Fruit fly (Drosophila melanogaster): ENCODE data around the gene Edem2.

Gene Edem2

DNA sequence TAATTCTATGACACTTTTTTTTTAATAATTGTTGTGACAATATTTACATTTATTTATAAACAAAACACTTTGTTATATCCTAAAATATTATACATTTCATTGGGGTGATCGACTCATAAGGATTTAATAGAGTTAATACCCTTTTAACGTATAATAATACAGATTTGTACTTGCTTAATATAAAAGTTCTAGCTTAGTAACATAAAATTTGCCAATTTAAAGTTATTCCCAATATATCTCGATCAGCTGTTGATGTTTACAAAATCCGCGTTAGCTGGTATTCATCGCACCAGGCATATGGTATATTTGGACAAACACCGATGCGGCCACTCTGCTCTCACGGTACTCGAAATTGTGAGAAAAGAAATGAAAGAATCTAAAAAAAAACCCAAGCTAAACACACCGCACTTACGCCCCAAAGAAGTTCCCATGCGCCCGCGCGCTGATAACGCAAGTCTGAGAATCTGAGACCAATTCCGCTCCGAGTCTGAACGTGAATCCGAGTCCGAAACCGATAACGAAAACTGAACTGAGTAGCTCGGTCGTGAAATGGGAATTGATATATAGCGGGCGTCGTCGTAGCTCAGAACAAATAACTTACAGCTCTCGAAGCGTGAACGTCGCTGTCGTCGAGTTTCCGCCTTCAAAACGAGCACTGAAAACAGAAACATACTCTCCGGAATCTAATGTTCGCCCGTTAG lies 11.6 kb downstream of the Edem2 start, which contains the start of gene Pect (continued):
- peak; percentile 43 for TF ChIP-seq CG1602 (GFP tag; optimal IDR thresholded peaks at IDR 0.05)
- TF ChIP-seq CG2120 (GFP tag; optimal IDR thresholded peaks at IDR 0.05): no peak
- peak; percentile 34 for TF ChIP-seq HmgD (GFP tag; optimal IDR thresholded peaks at IDR 0.05)
- TF ChIP-seq CG16813 (GFP tag; IDR thresholded peaks at IDR 0.05; ENCODE audit: partially characterized antibody): peak; percentile 53
- TF ChIP-seq BtbVII (GFP tag; optimal IDR thresholded peaks at IDR 0.05): peak; percentile 4
- TF ChIP-seq CG13775 (GFP tag; optimal IDR thresholded peaks at IDR 0.05): peak; percentile 52
- no peak for TF ChIP-seq ab (GFP tag; optimal IDR thresholded peaks at IDR 0.05)
- TF ChIP-seq Dek (tag; optimal IDR thresholded peaks at IDR 0.05): peak; percentile 58

- TF ChIP-seq Hmx (GFP tag; optimal IDR thresholded peaks at IDR 0.05): no peak
- no peak for TF ChIP-seq CG6175 (GFP tag; IDR thresholded peaks at IDR 0.05)
- TF ChIP-seq CG31388 (GFP tag; optimal IDR thresholded peaks at IDR 0.05): no peak
- TF ChIP-seq HmgZ (tag; optimal IDR thresholded peaks at IDR 0.05): no peak
- no peak for TF ChIP-seq CG10431 (GFP tag; optimal IDR thresholded peaks at IDR 0.05)
- peak; percentile 34 for TF ChIP-seq Med (GFP tag)
- no peak for TF ChIP-seq CG2875 (GFP tag; optimal IDR thresholded peaks at IDR 0.05)
- no peak for TF ChIP-seq CG10565 (GFP tag; optimal IDR thresholded peaks at IDR 0.05)
- TF ChIP-seq CG18262 (tag; optimal IDR thresholded peaks at IDR 0.05): no peak
- TF ChIP-seq pum (GFP tag; optimal IDR thresholded peaks at IDR 0.05): no peak
- TF ChIP-seq CG16863 (GFP tag; optimal IDR thresholded peaks at IDR 0.05): no peak
- no peak for TF ChIP-seq CG8388 (GFP tag; optimal IDR thresholded peaks at IDR 0.05)
- no peak for TF ChIP-seq B-H2 (GFP tag; optimal IDR thresholded peaks at IDR 0.05)
- no peak for TF ChIP-seq CG11093 (GFP tag; IDR thresholded peaks at IDR 0.05)
- no peak for TF ChIP-seq CG11696 (GFP tag; IDR thresholded peaks at IDR 0.05)
- TF ChIP-seq ara (GFP tag; IDR thresholded peaks at IDR 0.05): no peak
- TF ChIP-seq ac (GFP tag; optimal IDR thresholded peaks at IDR 0.05): no peak
- TF ChIP-seq chm (GFP tag; IDR thresholded peaks at IDR 0.05): peak; percentile 51; the same call in 1 of the 2 replicates
- no peak for TF ChIP-seq CG4730 (GFP tag; IDR thresholded peaks at IDR 0.05)
- TF ChIP-seq CG33557 (GFP tag; optimal IDR thresholded peaks at IDR 0.05): no peak
- no peak for TF ChIP-seq CHES-1-like (GFP tag; optimal IDR thresholded peaks at IDR 0.05)
- no peak for TF ChIP-seq CG8359 (GFP tag; optimal IDR thresholded peaks at IDR 0.05; ENCODE audit: borderline replicate concordance)
- peak in 1 of 2 experiments; percentile 76 for TF ChIP-seq Pdp1 (GFP tag; optimal IDR thresholded peaks at IDR 0.05)
- no peak for TF ChIP-seq CG10209 (GFP tag; optimal IDR thresholded peaks at IDR 0.05)
- TF ChIP-seq CTCF (GFP tag; optimal IDR thresholded peaks at IDR 0.05): no peak
- no peak for TF ChIP-seq bowl (GFP tag; IDR thresholded peaks at IDR 0.05)
- peak; percentile 13 for TF ChIP-seq CG6854 (GFP tag; optimal IDR thresholded peaks at IDR 0.05)
- no peak for TF ChIP-seq repo (GFP tag; optimal IDR thresholded peaks at IDR 0.05)
- no peak for TF ChIP-seq wdn (GFP tag; IDR thresholded peaks at IDR 0.05)
- TF ChIP-seq amos (GFP tag; IDR thresholded peaks at IDR 0.05; ENCODE audit: partially characterized antibody): no peak
- no peak for TF ChIP-seq ro (GFP tag; IDR thresholded peaks at IDR 0.05)
- peak; percentile 13 for TF ChIP-seq cwo (GFP tag; optimal IDR thresholded peaks at IDR 0.05)
- TF ChIP-seq onecut (GFP tag; IDR thresholded peaks at IDR 0.05): 0 out of 2 replicates have a peak, but pooled peaks have one; percentile 2
- no peak for TF ChIP-seq CG7963 (GFP tag; IDR thresholded peaks at IDR 0.05; ENCODE audit: partially characterized antibody)
- TF ChIP-seq kay (GFP tag; optimal IDR thresholded peaks at IDR 0.05): peak; percentile 40
- TF ChIP-seq HLH54F (GFP tag; optimal IDR thresholded peaks at IDR 0.05): no peak
- no peak for TF ChIP-seq Lim3 (GFP tag; IDR thresholded peaks at IDR 0.05)
- TF ChIP-seq CG4820 (GFP tag; optimal IDR thresholded peaks at IDR 0.05): no peak
- TF ChIP-seq CG9876 (GFP tag; optimal IDR thresholded peaks at IDR 0.05): no peak
- no peak for TF ChIP-seq Xrp1 (GFP tag; IDR thresholded peaks at IDR 0.05)
- no peak for TF ChIP-seq CG2678 (tag; optimal IDR thresholded peaks at IDR 0.05)
- no peak for TF ChIP-seq CG30020 (tag; optimal IDR thresholded peaks at IDR 0.05)
Measured at dm6 chr2L:13204151-13204550, 12.2 kb downstream of the Edem2 start.
